Worm (Caenorhabditis elegans) whole organism, late embryonic: ENCODE data around the gene rib-1.
A peak's percentile ranks its signal among the peaks of the same experiment; 100 is the strongest.

Experiments
- C38D4.7 ChIP-seq: fragments of 200-800 bp; sonication (Bioruptor generic); optimal IDR thresholded peaks from 2 replicates; lab custom pipeline; 2018; ENCODE audit warnings: mild to moderate bottlenecking, missing genetic modification characterization, moderate library complexity, missing compliant biosample characterization
- K09A11.1 ChIP-seq: sonication (generic microtip); optimal IDR thresholded peaks from 2 replicates; lab custom pipeline; 2017; ENCODE audit warnings: antibody characterized with exemption, mild to moderate bottlenecking, missing genetic modification characterization, missing compliant biosample characterization; ENCODE audit not compliant: insufficient read depth
- T23F11.4 ChIP-seq: fragments of 200-800 bp; sonication (Bioruptor generic); optimal IDR thresholded peaks from 2 replicates; lab custom pipeline; 2018; ENCODE audit warnings: mild to moderate bottlenecking, missing genetic modification characterization, missing compliant biosample characterization
- ahr-1 ChIP-seq: sonication (generic microtip); optimal IDR thresholded peaks from 2 replicates; lab custom pipeline; 2016; ENCODE audit warnings: missing genetic modification characterization, missing compliant biosample characterization
- ama-1 ChIP-seq: fragments of 150-350 bp; optimal IDR thresholded peaks from 2 replicates; lab custom pipeline; 2014
- ceh-14 ChIP-seq: sonication (generic microtip); optimal IDR thresholded peaks from 2 replicates; lab custom pipeline; 2016; ENCODE audit warnings: missing genotype, missing genetic modification characterization, missing compliant biosample characterization
- ceh-18 ChIP-seq: sonication (generic microtip); optimal IDR thresholded peaks from 2 replicates; lab custom pipeline; 2016; ENCODE audit warnings: missing genetic modification characterization, missing compliant biosample characterization
- ceh-19 ChIP-seq: fragments of 200-800 bp; sonication (Bioruptor generic); optimal IDR thresholded peaks from 2 replicates; lab custom pipeline; 2018; ENCODE audit warnings: mild to moderate bottlenecking, missing genetic modification characterization, missing compliant biosample characterization
- ceh-2 ChIP-seq: sonication (generic microtip); optimal IDR thresholded peaks from 2 replicates; lab custom pipeline; 2016; ENCODE audit warnings: missing genotype, missing genetic modification characterization, missing compliant biosample characterization
- ceh-22 ChIP-seq: sonication (generic microtip); optimal IDR thresholded peaks from 2 replicates; lab custom pipeline; 2017; ENCODE audit warnings: missing biosample characterization, missing genetic modification characterization
- ceh-24 ChIP-seq: sonication (generic microtip); optimal IDR thresholded peaks from 2 replicates; lab custom pipeline; 2016; ENCODE audit warnings: mild to moderate bottlenecking, missing genetic modification characterization, missing compliant biosample characterization
- ceh-31 ChIP-seq: sonication (generic microtip); optimal IDR thresholded peaks from 2 replicates; lab custom pipeline; 2016; ENCODE audit warnings: missing genetic modification characterization, missing compliant biosample characterization
- ceh-34 ChIP-seq: sonication (generic microtip); optimal IDR thresholded peaks from 2 replicates; lab custom pipeline; 2016; ENCODE audit warnings: mild to moderate bottlenecking, missing genetic modification characterization, missing compliant biosample characterization
- ceh-6 ChIP-seq: fragments of 200-800 bp; sonication (Bioruptor generic); optimal IDR thresholded peaks from 2 replicates; lab custom pipeline; 2018; ENCODE audit warnings: mild to moderate bottlenecking, missing genetic modification characterization, missing compliant biosample characterization
- dmd-4 ChIP-seq: sonication (generic microtip); optimal IDR thresholded peaks from 2 replicates; lab custom pipeline; 2016; ENCODE audit warnings: borderline replicate concordance, missing genetic modification characterization, missing compliant biosample characterization
- elt-2 ChIP-seq: sonication (generic microtip); optimal IDR thresholded peaks from 2 replicates; lab custom pipeline; 2016; ENCODE audit warnings: missing genetic modification reagents, missing genetic modification characterization, missing compliant biosample characterization
- hlh-13 ChIP-seq: fragments of 200-800 bp; sonication (Bioruptor generic); optimal IDR thresholded peaks from 2 replicates; lab custom pipeline; 2018; ENCODE audit warnings: mild to moderate bottlenecking, missing genetic modification characterization, missing compliant biosample characterization
- hlh-15 ChIP-seq: sonication (generic microtip); optimal IDR thresholded peaks from 2 replicates; lab custom pipeline; 2016; ENCODE audit warnings: missing genetic modification characterization, missing compliant biosample characterization
- hlh-30 ChIP-seq: sonication (generic microtip); optimal IDR thresholded peaks from 2 replicates; lab custom pipeline; 2017; ENCODE audit warnings: antibody characterized with exemption, missing genetic modification characterization, missing compliant biosample characterization; ENCODE audit not compliant: insufficient read depth
- hlh-8 ChIP-seq: sonication (generic microtip); optimal IDR thresholded peaks from 2 replicates; lab custom pipeline; 2016; ENCODE audit warnings: missing genotype, missing genetic modification characterization, missing compliant biosample characterization
- lim-6 ChIP-seq: sonication (generic microtip); optimal IDR thresholded peaks from 2 replicates; lab custom pipeline; 2016; ENCODE audit warnings: missing genetic modification characterization, missing compliant biosample characterization
- lin-11 ChIP-seq: fragments of 200-800 bp; sonication (Bioruptor generic); optimal IDR thresholded peaks from 2 replicates; lab custom pipeline; 2018; ENCODE audit warnings: mild to moderate bottlenecking, missing genetic modification characterization, missing compliant biosample characterization
- nfya-1 ChIP-seq: sonication (generic microtip); optimal IDR thresholded peaks from 2 replicates; lab custom pipeline; 2017; ENCODE audit warnings: missing genetic modification characterization, mild to moderate bottlenecking, missing compliant biosample characterization, antibody characterized with exemption, moderate library complexity
- nhr-11 ChIP-seq: fragments of 150-350 bp; optimal IDR thresholded peaks from 2 replicates; lab custom pipeline; 2014; ENCODE audit warnings: missing biosample characterization, missing genetic modification characterization
- odd-2 ChIP-seq: sonication (generic microtip); optimal IDR thresholded peaks from 2 replicates; lab custom pipeline; 2017; ENCODE audit warnings: antibody characterized with exemption, mild to moderate bottlenecking, missing genetic modification characterization, missing compliant biosample characterization
- pag-3 ChIP-seq: sonication (generic microtip); optimal IDR thresholded peaks from 2 replicates; lab custom pipeline; 2016; ENCODE audit warnings: missing compliant biosample characterization, missing genetic modification characterization, borderline replicate concordance
- pat-9 ChIP-seq: fragments of 200-800 bp; sonication (Bioruptor generic); optimal IDR thresholded peaks from 2 replicates; lab custom pipeline; 2018; ENCODE audit warnings: mild to moderate bottlenecking, missing genetic modification characterization, moderate library complexity, missing compliant biosample characterization
- pax-1 ChIP-seq: fragments of 150-350 bp; optimal IDR thresholded peaks from 2 replicates; lab custom pipeline; 2014; ENCODE audit warnings: missing biosample characterization, missing genetic modification characterization
- pha-2 ChIP-seq: sonication (generic microtip); optimal IDR thresholded peaks from 2 replicates; lab custom pipeline; 2017; ENCODE audit warnings: mild to moderate bottlenecking, missing genetic modification characterization, missing compliant biosample characterization
- pha-4 ChIP-seq: fragments of 150-350 bp; optimal IDR thresholded peaks from 2 replicates; lab custom pipeline; 2018; ENCODE audit warnings: missing biosample characterization, missing genetic modification reagents, missing genetic modification characterization
- ref-2 ChIP-seq: sonication (generic microtip); optimal IDR thresholded peaks from 2 replicates; lab custom pipeline; 2016; ENCODE audit warnings: missing genetic modification characterization, missing compliant biosample characterization
- rnt-1 ChIP-seq: sonication (generic microtip); optimal IDR thresholded peaks from 2 replicates; lab custom pipeline; 2016; ENCODE audit warnings: missing genetic modification characterization, missing compliant biosample characterization
- sox-4 ChIP-seq: sonication (generic microtip); optimal IDR thresholded peaks from 2 replicates; lab custom pipeline; 2017; ENCODE audit warnings: mild to moderate bottlenecking, missing genetic modification characterization, inconsistent platforms, missing compliant biosample characterization
- tbx-2 ChIP-seq: sonication (generic microtip); optimal IDR thresholded peaks from 2 replicates; lab custom pipeline; 2016; ENCODE audit warnings: missing genetic modification characterization, missing compliant biosample characterization
- ttx-3 ChIP-seq: sonication (generic microtip); optimal IDR thresholded peaks from 2 replicates; lab custom pipeline; 2016; ENCODE audit warnings: missing genetic modification reagents, missing genetic modification characterization, missing compliant biosample characterization
- unc-3 ChIP-seq, 2 experiments: fragments of 200-800 bp in 1 of 2; sonication (Bioruptor generic) in 1 of 2; sonication (generic microtip) in 1 of 2; conservative IDR thresholded peaks in 1 of 2; optimal IDR thresholded peaks in 1 of 2; 2 replicates each; pipeline versions ENCODE4 v1.3.6 to Lab custom; 2016 to 2022; ENCODE audit warnings: missing compliant biosample characterization in 2 of 2, missing genetic modification characterization in 2 of 2, missing genetic modification reagents in 1 of 2
- unc-42 ChIP-seq: sonication (generic microtip); optimal IDR thresholded peaks from 2 replicates; lab custom pipeline; 2016; ENCODE audit warnings: missing genotype, missing genetic modification characterization, missing compliant biosample characterization
- unc-86 ChIP-seq: sonication (generic microtip); optimal IDR thresholded peaks from 2 replicates; lab custom pipeline; 2016; ENCODE audit warnings: missing genetic modification characterization, missing compliant biosample characterization

rib-1 gene

DNA sequence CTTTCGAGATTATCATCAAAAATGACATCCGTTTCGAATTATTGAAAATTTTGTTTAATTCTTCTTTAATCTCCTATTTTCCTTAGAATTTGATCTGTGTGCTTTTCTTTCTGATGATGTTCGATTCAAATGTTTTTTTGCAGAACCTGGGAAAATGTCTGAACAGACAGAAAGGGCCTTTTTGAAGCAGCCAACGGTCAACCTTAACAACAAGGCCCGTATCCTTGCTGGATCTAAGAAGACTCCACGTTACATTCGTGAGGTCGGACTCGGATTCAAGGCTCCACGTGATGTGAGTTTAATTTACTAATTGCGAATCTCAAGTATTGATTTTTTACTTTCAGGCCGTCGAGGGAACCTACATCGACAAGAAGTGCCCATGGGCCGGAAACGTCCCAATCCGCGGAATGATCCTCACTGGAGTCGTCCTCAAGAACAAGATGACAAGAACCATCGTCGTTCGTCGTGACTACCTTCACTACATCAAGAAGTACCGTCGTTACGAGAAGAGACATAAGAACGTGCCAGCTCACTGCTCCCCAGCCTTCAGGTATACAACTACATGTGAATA is 24.0 kb downstream of the rib-1 start, which contains the start of gene rps-11:
TSS of gene rps-11 (plus strand) at position 144 of the 571 bp plus-strand sequence.
- no peak for TF ChIP-seq rnt-1 (tag; lab: Kevin White, UChicago)
- TF ChIP-seq nhr-11 (tag; lab: Kevin White, UChicago): no peak
- TF ChIP-seq K09A11.1 (tag; lab: Kevin White, UChicago): no peak
- TF ChIP-seq odd-2 (tag; lab: Kevin White, UChicago): no peak
- no peak for TF ChIP-seq ceh-22 (tag; lab: Kevin White, UChicago)
- TF ChIP-seq T23F11.4 (GFP tag; lab: Kevin White, UChicago): no peak
- no peak for TF ChIP-seq lin-11
- TF ChIP-seq, all 69 proteins: peak for 0

DNA sequence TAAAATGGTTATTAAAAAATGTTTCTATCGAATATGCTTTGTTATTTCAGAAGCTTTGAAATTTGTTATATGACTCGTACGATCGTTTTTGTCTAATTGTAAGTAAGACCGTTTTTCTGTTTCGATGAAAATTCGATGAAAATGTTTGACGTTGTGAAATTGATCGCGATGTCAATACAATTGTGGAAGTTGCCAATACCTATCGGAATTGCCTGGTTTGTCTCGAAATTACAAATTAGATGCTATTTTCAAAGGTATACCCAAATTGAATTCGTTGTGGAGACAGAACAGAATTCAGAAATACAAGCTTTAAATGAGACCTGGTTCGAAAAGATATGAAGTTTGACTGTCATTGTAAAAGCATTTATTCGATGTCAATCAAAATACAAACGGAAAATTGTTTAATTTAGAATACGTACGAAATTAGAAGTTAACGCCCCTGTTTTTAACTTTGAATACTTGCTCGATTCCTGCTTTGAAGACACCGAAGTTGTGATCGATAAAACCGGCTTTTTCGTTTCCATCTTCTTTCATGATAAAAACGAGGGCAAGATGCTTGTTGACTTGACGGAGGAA is 24.8 kb downstream of the rib-1 start:
- TF ChIP-seq pag-3 (tag; lab: Kevin White, UChicago) (no peak), ttx-3 (tag; lab: Kevin White, UChicago) (no peak), ceh-34 (tag; lab: Kevin White, UChicago) (no peak), ceh-24 (tag; lab: Kevin White, UChicago) (no peak), ama-1 (lab: Kevin White, UChicago) (no peak), lim-6 (tag; lab: Kevin White, UChicago) (no peak), ceh-18 (tag; lab: Kevin White, UChicago) (no peak), ceh-19 (GFP tag; lab: Kevin White, UChicago) (no peak), pat-9 (tag; lab: Kevin White, UChicago) (no peak), ceh-22 (tag; lab: Kevin White, UChicago) (no peak), hlh-15 (tag; lab: Kevin White, UChicago) (no peak), tbx-2 (tag; lab: Kevin White, UChicago) (no peak), ahr-1 (tag; lab: Kevin White, UChicago) (no peak), nfya-1 (tag; lab: Kevin White, UChicago) (no peak), pha-2 (no peak), hlh-8 (tag; lab: Kevin White, UChicago) (no peak), dmd-4 (tag; lab: Kevin White, UChicago) (no peak), rnt-1 (tag; lab: Kevin White, UChicago) (no peak)

DNA sequence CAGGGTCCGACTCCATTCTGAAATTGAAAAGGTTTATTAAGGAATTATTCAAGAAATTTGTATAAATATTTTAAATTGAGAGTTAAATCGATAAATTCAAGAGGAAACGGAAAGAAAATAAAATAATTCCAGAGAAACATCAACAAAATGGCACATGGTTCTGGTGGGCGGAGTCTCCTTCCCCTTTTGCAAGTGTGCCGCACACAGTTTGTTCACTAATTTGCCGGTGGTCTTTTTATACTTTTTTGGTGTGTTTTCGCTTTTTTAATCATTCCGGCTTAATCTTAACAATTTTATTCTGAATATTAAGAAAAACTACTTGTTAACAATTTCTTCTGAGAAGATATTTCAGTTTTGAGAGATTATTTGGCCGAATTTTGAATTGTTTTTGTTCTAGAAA is 26.3 kb downstream of the rib-1 start, which contains the start of the genes ragc-1 and Y24F12A.1:
TSS of gene ragc-1 (minus strand) at position 25 of the 400 bp plus-strand sequence.
TSS of gene Y24F12A.1 (plus strand) at position 346 of the 400 bp plus-strand sequence.
- TF ChIP-seq pat-9 (tag; lab: Kevin White, UChicago): peak; percentile 19
- TF ChIP-seq unc-3 (GFP tag; conservative IDR thresholded peaks at IDR 0.05; lab: Robert Waterston, UW): no peak
- TF ChIP-seq unc-3 (tag; optimal IDR thresholded peaks at IDR 0.05; lab: Kevin White, UChicago): no peak
- peak; percentile 70 for TF ChIP-seq ttx-3 (tag; lab: Kevin White, UChicago)
- peak; percentile 6 for TF ChIP-seq lim-6 (tag; lab: Kevin White, UChicago)
- TF ChIP-seq K09A11.1 (tag; lab: Kevin White, UChicago): peak; percentile 79
- TF ChIP-seq lin-11: no peak
- peak; percentile 36 for TF ChIP-seq ceh-6 (GFP tag; lab: Kevin White, UChicago)
- TF ChIP-seq unc-86 (tag; lab: Kevin White, UChicago): peak; percentile 38
- no peak for TF ChIP-seq pax-1 (tag; lab: Kevin White, UChicago)
- no peak for TF ChIP-seq sox-4
- TF ChIP-seq hlh-13 (GFP tag; lab: Kevin White, UChicago): no peak
- TF ChIP-seq elt-2 (tag; lab: Kevin White, UChicago): peak; percentile 66
- TF ChIP-seq ceh-31: peak; percentile 54
- no peak for TF ChIP-seq ahr-1 (tag; lab: Kevin White, UChicago)
- TF ChIP-seq hlh-30 (tag; lab: Kevin White, UChicago): peak; percentile 47
- TF ChIP-seq tbx-2 (tag; lab: Kevin White, UChicago): peak; percentile 72
- peak; percentile 2 for TF ChIP-seq ceh-19 (GFP tag; lab: Kevin White, UChicago)
- TF ChIP-seq C38D4.7 (GFP tag; lab: Kevin White, UChicago): peak; percentile 21
- peak; percentile 60 for TF ChIP-seq ceh-2 (tag; lab: Kevin White, UChicago)
- peak; percentile 4 for TF ChIP-seq pha-2
- TF ChIP-seq unc-42 (tag; lab: Kevin White, UChicago): peak; percentile 10
- TF ChIP-seq pha-4: no peak
- TF ChIP-seq ceh-14 (tag; lab: Kevin White, UChicago): peak; percentile 86
- TF ChIP-seq nfya-1 (tag; lab: Kevin White, UChicago): peak; percentile 23
- no peak for TF ChIP-seq ref-2 (tag; lab: Kevin White, UChicago)
